Fruit fly (Drosophila melanogaster) whole organism, prepupa: Measurements from ENCODE around the gene CG43703.

ENCODE experiments used
- Blimp-1 ChIP-seq: fragments of 200-800 bp; sonication (Bioruptor generic); optimal IDR thresholded peaks from 3 replicates; lab custom pipeline; 2017; ENCODE audit warnings: missing biosample characterization, missing genetic modification characterization, mild to moderate bottlenecking, moderate library complexity, missing genetic modification reagents
- CG10669 ChIP-seq: fragments of 200-800 bp; sonication (Bioruptor generic); optimal IDR thresholded peaks from 3 replicates; lab custom pipeline; 2018; ENCODE audit warnings: missing biosample characterization, mild to moderate bottlenecking, missing genetic modification characterization, moderate library complexity
- CG6792 ChIP-seq: fragments of 200-800 bp; sonication (Bioruptor generic); optimal IDR thresholded peaks from 3 replicates; lab custom pipeline; 2016; ENCODE audit warnings: missing biosample characterization, missing genetic modification characterization
- Eip78C ChIP-seq: fragments of 200-800 bp; sonication (Bioruptor generic); peaks from one replicate; lab custom pipeline; 2016; ENCODE audit warnings: missing biosample characterization, missing genetic modification characterization
- Met ChIP-seq: fragments of 200-800 bp; sonication (Bioruptor generic); optimal IDR thresholded peaks from 3 replicates; lab custom pipeline; 2016; ENCODE audit warnings: missing biosample characterization, missing genetic modification characterization
- Sox14 ChIP-seq: fragments of 200-800 bp; sonication (Bioruptor generic); optimal IDR thresholded peaks from 3 replicates; lab custom pipeline; 2016; ENCODE audit warnings: missing biosample characterization, missing genetic modification characterization
- fd59A ChIP-seq: fragments of 200-800 bp; sonication (Bioruptor generic); optimal IDR thresholded peaks from 2 replicates; lab custom pipeline; 2017; ENCODE audit warnings: missing biosample characterization, mild to moderate bottlenecking, missing genetic modification characterization, missing genetic modification reagents
- lz ChIP-seq: fragments of 200-800 bp; sonication (Bioruptor generic); optimal IDR thresholded peaks from 3 replicates; lab custom pipeline; 2016; ENCODE audit warnings: missing biosample characterization, missing genetic modification characterization
- vri ChIP-seq: fragments of 200-800 bp; sonication (Bioruptor generic); optimal IDR thresholded peaks from 3 replicates; lab custom pipeline; 2016; ENCODE audit warnings: missing biosample characterization, mild to moderate bottlenecking, missing genetic modification characterization

- peak; percentile 100 for TF ChIP-seq Eip78C (GFP tag; lab: Kevin White, UChicago)
- TF ChIP-seq lz (GFP tag; lab: Kevin White, UChicago), result peak; percentile 92
- peak; percentile 99 for TF ChIP-seq fd59A (GFP tag; lab: Kevin White, UChicago)
- TF ChIP-seq Sox14 (GFP tag; lab: Kevin White, UChicago), result peak; percentile 99
- peak; percentile 61 for TF ChIP-seq vri (GFP tag; lab: Kevin White, UChicago)
- peak; percentile 99 for TF ChIP-seq CG10669
- peak; percentile 69 for TF ChIP-seq Blimp-1 (GFP tag; lab: Kevin White, UChicago)
- peak; percentile 97 for TF ChIP-seq CG6792 (GFP tag; lab: Kevin White, UChicago)
- peak; percentile 91 for TF ChIP-seq Met
Observed at dm6 chr2L:3804641-3805273, 39.5 kb downstream of the CG43703 start.
